Fruit fly (Drosophila melanogaster): ENCODE measurements around the gene CG15386.
A peak's percentile ranks its signal among the peaks of the same experiment; 100 is the strongest.

Gene CG15386

dm6 chr2L:2179366-2179765, 37.7 kb downstream of the CG15386 start (continued):
- TF ChIP-seq Nf-YC (tag; optimal IDR thresholded peaks at IDR 0.05), result peak; percentile 2
- no peak for TF ChIP-seq ara (GFP tag; IDR thresholded peaks at IDR 0.05)
- peak; percentile 58 for TF ChIP-seq CG6765 (GFP tag; optimal IDR thresholded peaks at IDR 0.05)
- TF ChIP-seq pros (GFP tag; optimal IDR thresholded peaks at IDR 0.05), result no peak
- TF ChIP-seq CG7271 (tag; optimal IDR thresholded peaks at IDR 0.05), result no peak
- no peak for TF ChIP-seq CG33557 (GFP tag; optimal IDR thresholded peaks at IDR 0.05)
- no peak for TF ChIP-seq Scr (GFP tag; IDR thresholded peaks at IDR 0.05; ENCODE audit: partially characterized antibody)
- TF ChIP-seq D (optimal IDR thresholded peaks at IDR 0.05), result no peak
- no peak for TF ChIP-seq D (GFP tag; optimal IDR thresholded peaks at IDR 0.05)
- TF ChIP-seq bsh (GFP tag; optimal IDR thresholded peaks at IDR 0.05), result peak in 1 of 2 experiments; percentile 57
- TF ChIP-seq D19A (tag; optimal IDR thresholded peaks at IDR 0.05), result peak; percentile 48
- peak; percentile 73 for TF ChIP-seq ATbp (GFP tag; optimal IDR thresholded peaks at IDR 0.05)
- TF ChIP-seq mirr (GFP tag; optimal IDR thresholded peaks at IDR 0.05), result peak; percentile 71
- peak; percentile 15 for TF ChIP-seq en (GFP tag; optimal IDR thresholded peaks at IDR 0.05)
- TF ChIP-seq Bgb (GFP tag; IDR thresholded peaks at IDR 0.05; ENCODE audit: partially characterized antibody), result no peak
- TF ChIP-seq Lhr (GFP tag; optimal IDR thresholded peaks at IDR 0.05), result no peak
- TF ChIP-seq CG15696 (tag; optimal IDR thresholded peaks at IDR 0.05), result peak; percentile 14
- TF ChIP-seq zfh2 (GFP tag; optimal IDR thresholded peaks at IDR 0.05), result peak; percentile 83
- TF ChIP-seq CG2678 (tag; optimal IDR thresholded peaks at IDR 0.05), result peak; percentile 86
- no peak; the same call in 3 of the 4 replicates for TF ChIP-seq chinmo (GFP tag; IDR thresholded peaks at IDR 0.05; ENCODE audit: partially characterized antibody)
- TF ChIP-seq nau (GFP tag; optimal IDR thresholded peaks at IDR 0.05), result peak; percentile 60
- TF ChIP-seq Spps (tag; optimal IDR thresholded peaks at IDR 0.05), result no peak
- peak; percentile 66 for TF ChIP-seq Fer1 (GFP tag; optimal IDR thresholded peaks at IDR 0.05)
- peak; percentile 59 for TF ChIP-seq disco-r (GFP tag; optimal IDR thresholded peaks at IDR 0.05)
- no peak for TF ChIP-seq CG4360 (GFP tag; IDR thresholded peaks at IDR 0.05)
- peak; percentile 34; the same call in 1 of the 2 replicates for TF ChIP-seq NFAT (GFP tag; IDR thresholded peaks at IDR 0.05)
- TF ChIP-seq CG4404 (GFP tag; IDR thresholded peaks at IDR 0.05), result peak; percentile 65
- TF ChIP-seq CG17186 (GFP tag; optimal IDR thresholded peaks at IDR 0.05), result no peak
- TF ChIP-seq fu2 (GFP tag; optimal IDR thresholded peaks at IDR 0.05), result peak; percentile 79
- peak; percentile 89 for TF ChIP-seq Sox102F (GFP tag; optimal IDR thresholded peaks at IDR 0.05)
- TF ChIP-seq klu (GFP tag; IDR thresholded peaks at IDR 0.05), result peak; percentile 56
- TF ChIP-seq CG12071 (GFP tag; optimal IDR thresholded peaks at IDR 0.05), result peak; percentile 83
- TF ChIP-seq Six4 (GFP tag; optimal IDR thresholded peaks at IDR 0.05), result peak; percentile 19
- 0 out of 2 replicates have a peak, but pooled peaks have one; percentile 21 for TF ChIP-seq dati (GFP tag; IDR thresholded peaks at IDR 0.05)
- no peak for TF ChIP-seq CG14860 (GFP tag; IDR thresholded peaks at IDR 0.05; ENCODE audit: partially characterized antibody)
- TF ChIP-seq CG7786 (GFP tag; optimal IDR thresholded peaks at IDR 0.05), result peak; percentile 78
- TF ChIP-seq cato (GFP tag; optimal IDR thresholded peaks at IDR 0.05; ENCODE audit: borderline replicate concordance), result no peak
- peak; percentile 61 for TF ChIP-seq pnt (GFP tag; optimal IDR thresholded peaks at IDR 0.05)
- TF ChIP-seq CG15011 (GFP tag; optimal IDR thresholded peaks at IDR 0.05), result peak; percentile 29
- TF ChIP-seq H2.0 (GFP tag; IDR thresholded peaks at IDR 0.05), result peak; percentile 54; the same call in 1 of the 2 replicates
- TF ChIP-seq Ets97D (GFP tag; optimal IDR thresholded peaks at IDR 0.05), result peak; percentile 21
- peak; percentile 40 for TF ChIP-seq CG1602 (GFP tag; optimal IDR thresholded peaks at IDR 0.05)
- peak; percentile 88 for TF ChIP-seq al (GFP tag; IDR thresholded peaks at IDR 0.05)
- TF ChIP-seq Meics (GFP tag; optimal IDR thresholded peaks at IDR 0.05), result peak; percentile 80
- TF ChIP-seq mam (GFP tag; optimal IDR thresholded peaks at IDR 0.05), result peak; percentile 67
- TF ChIP-seq jigr1 (GFP tag; IDR thresholded peaks at IDR 0.05), result peak; percentile 55; the same call in 2 of the 3 replicates
- no peak for TF ChIP-seq CG17912 (GFP tag; optimal IDR thresholded peaks at IDR 0.05)
- no peak for TF ChIP-seq Dp (GFP tag; optimal IDR thresholded peaks at IDR 0.05)
- TF ChIP-seq stc (GFP tag; IDR thresholded peaks at IDR 0.05), result peak; percentile 83
- TF ChIP-seq B-H1 (GFP tag; IDR thresholded peaks at IDR 0.05), result peak; percentile 33; the same call in 2 of the 3 replicates
- TF ChIP-seq Dip2 (GFP tag; IDR thresholded peaks at IDR 0.05), result no peak

All from whole organism, embryonic.